Worm (Caenorhabditis elegans) whole organism, L2 larva: ENCODE measurements around the gene dnc-3.

Source experiments
- C34F6.9 ChIP-seq: fragments of 150-350 bp; optimal IDR thresholded peaks from 2 replicates; lab custom pipeline; 2014; ENCODE audit warnings: missing biosample characterization, missing genetic modification characterization
- R02D3.7 ChIP-seq: fragments of 150-350 bp; optimal IDR thresholded peaks from 2 replicates; lab custom pipeline; 2014; ENCODE audit warnings: missing biosample characterization, missing genetic modification characterization
- Y55F3AM.14 ChIP-seq: fragments of 200-800 bp; sonication (Bioruptor generic); optimal IDR thresholded peaks from 2 replicates; lab custom pipeline; 2018; ENCODE audit warnings: mild to moderate bottlenecking, missing genetic modification characterization, missing compliant biosample characterization
- ZK546.5 ChIP-seq: sonication (generic microtip); optimal IDR thresholded peaks from 2 replicates; lab custom pipeline; 2017; ENCODE audit warnings: missing biosample characterization, missing genetic modification characterization
- alr-1 ChIP-seq: fragments of 150-350 bp; optimal IDR thresholded peaks from 2 replicates; lab custom pipeline; 2014; ENCODE audit warnings: missing biosample characterization, missing genetic modification characterization
- aly-2 ChIP-seq: fragments of 150-350 bp; optimal IDR thresholded peaks from 2 replicates; lab custom pipeline; 2014; ENCODE audit warnings: missing biosample characterization, missing genetic modification characterization
- ama-1 ChIP-seq: fragments of 150-350 bp; optimal IDR thresholded peaks from 2 replicates; lab custom pipeline; 2018; ENCODE audit warnings: inconsistent platforms
- blmp-1 ChIP-seq: sonication (generic microtip); optimal IDR thresholded peaks from 2 replicates; lab custom pipeline; 2017; ENCODE audit warnings: missing genetic modification characterization, mild to moderate bottlenecking, missing compliant biosample characterization, antibody characterized with exemption, moderate library complexity; ENCODE audit not compliant: insufficient read depth
- ceh-82 ChIP-seq: fragments of 150-350 bp; optimal IDR thresholded peaks from 2 replicates; lab custom pipeline; 2014; ENCODE audit warnings: missing biosample characterization, missing genetic modification characterization
- crh-2 ChIP-seq: sonication (generic microtip); optimal IDR thresholded peaks from 2 replicates; lab custom pipeline; 2017; ENCODE audit warnings: missing biosample characterization, missing genetic modification characterization
- egl-27 ChIP-seq: sonication (generic microtip); optimal IDR thresholded peaks from 3 replicates; lab custom pipeline; 2017; ENCODE audit warnings: missing biosample characterization, missing genetic modification reagents, missing genetic modification characterization
- elt-1 ChIP-seq: fragments of 150-350 bp; optimal IDR thresholded peaks from 2 replicates; lab custom pipeline; 2014; ENCODE audit warnings: missing biosample characterization, missing genetic modification characterization
- elt-3 ChIP-seq: sonication (generic microtip); optimal IDR thresholded peaks from 2 replicates; lab custom pipeline; 2017; ENCODE audit warnings: missing biosample characterization, missing genetic modification characterization
- fos-1 ChIP-seq: fragments of 150-350 bp; optimal IDR thresholded peaks from 2 replicates; lab custom pipeline; 2014; ENCODE audit warnings: missing biosample characterization, missing genetic modification characterization
- gmeb-1 ChIP-seq: fragments of 150-350 bp; optimal IDR thresholded peaks from 2 replicates; lab custom pipeline; 2014; ENCODE audit warnings: missing biosample characterization, missing genetic modification characterization
- lin-11 ChIP-seq: fragments of 150-350 bp; sonication (generic microtip); optimal IDR thresholded peaks from 2 replicates; lab custom pipeline; 2014; ENCODE audit warnings: missing biosample characterization, missing genetic modification characterization, inconsistent platforms, mixed read lengths
- lin-39 ChIP-seq: fragments of 150-350 bp; optimal IDR thresholded peaks from 2 replicates; lab custom pipeline; 2014; ENCODE audit warnings: missing biosample characterization, missing genetic modification reagents, missing genetic modification characterization
- mdl-1 ChIP-seq, 2 experiments: fragments of 150-350 bp in 1 of 2; sonication (generic microtip) in 1 of 2; optimal IDR thresholded peaks; 2 replicates each; lab custom pipeline; 2017; ENCODE audit warnings: missing biosample characterization in 2 of 2, missing genetic modification characterization in 2 of 2
- nhr-11 ChIP-seq: fragments of 150-350 bp; optimal IDR thresholded peaks from 2 replicates; lab custom pipeline; 2014; ENCODE audit warnings: missing biosample characterization, missing genetic modification characterization
- nhr-12 ChIP-seq: fragments of 150-350 bp; optimal IDR thresholded peaks from 2 replicates; lab custom pipeline; 2014; ENCODE audit warnings: missing biosample characterization, missing genetic modification characterization
- nhr-237 ChIP-seq: fragments of 150-350 bp; optimal IDR thresholded peaks from 2 replicates; lab custom pipeline; 2014; ENCODE audit warnings: missing biosample characterization, missing genetic modification characterization
- nhr-25 ChIP-seq: fragments of 150-350 bp; sonication (generic microtip); optimal IDR thresholded peaks from 3 replicates; lab custom pipeline; 2014; ENCODE audit warnings: missing biosample characterization, missing genetic modification characterization
- nhr-6 ChIP-seq: fragments of 150-350 bp; optimal IDR thresholded peaks from 2 replicates; lab custom pipeline; 2014; ENCODE audit warnings: missing biosample characterization, missing genetic modification characterization
- nhr-77 ChIP-seq: fragments of 150-350 bp; optimal IDR thresholded peaks from 2 replicates; lab custom pipeline; 2014; ENCODE audit warnings: missing biosample characterization, missing genetic modification characterization
- peb-1 ChIP-seq: fragments of 150-350 bp; optimal IDR thresholded peaks from 2 replicates; lab custom pipeline; 2014; ENCODE audit warnings: missing biosample characterization, missing genetic modification characterization
- sem-4 ChIP-seq: fragments of 150-350 bp; optimal IDR thresholded peaks from 2 replicates; lab custom pipeline; 2014; ENCODE audit warnings: missing biosample characterization, missing genetic modification reagents, missing genetic modification characterization
- skn-1 ChIP-seq: sonication (generic microtip); optimal IDR thresholded peaks from 2 replicates; lab custom pipeline; 2017; ENCODE audit warnings: missing biosample characterization, missing genetic modification characterization
- sma-3 ChIP-seq: sonication (generic microtip); optimal IDR thresholded peaks from 2 replicates; lab custom pipeline; 2016; ENCODE audit warnings: missing genetic modification reagents, missing genetic modification characterization, missing compliant biosample characterization
- sma-9 ChIP-seq, 2 experiments: fragments of 150-350 bp in 1 of 2; sonication (generic microtip) in 1 of 2; optimal IDR thresholded peaks; 2 replicates each; lab custom pipeline; 2014 to 2016; ENCODE audit warnings: missing genetic modification characterization in 2 of 2, mild to moderate bottlenecking in 1 of 2, missing biosample characterization in 1 of 2, missing compliant biosample characterization in 1 of 2, missing genetic modification reagents in 1 of 2, moderate library complexity in 1 of 2
- snpc-4 ChIP-seq: fragments of 150-350 bp; optimal IDR thresholded peaks from 2 replicates; lab custom pipeline; 2014; ENCODE audit warnings: missing biosample characterization, missing genetic modification characterization
- unc-62 ChIP-seq: fragments of 150-350 bp; optimal IDR thresholded peaks from 2 replicates; lab custom pipeline; 2014; ENCODE audit warnings: missing biosample characterization, missing genetic modification reagents, missing genetic modification characterization
- zag-1 ChIP-seq: fragments of 150-350 bp; optimal IDR thresholded peaks from 2 replicates; lab custom pipeline; 2014; ENCODE audit warnings: missing biosample characterization, missing genetic modification characterization
- ztf-1 ChIP-seq: fragments of 200-800 bp; sonication (Bioruptor generic); conservative IDR thresholded peaks from 2 replicates; pipeline ENCODE4 v1.3.6; 2022; ENCODE audit warnings: missing genetic modification characterization, missing compliant biosample characterization
- ztf-4 ChIP-seq: fragments of 150-350 bp; optimal IDR thresholded peaks from 2 replicates; lab custom pipeline; 2014; ENCODE audit warnings: missing biosample characterization, missing genetic modification characterization

The dnc-3 gene

DNA sequence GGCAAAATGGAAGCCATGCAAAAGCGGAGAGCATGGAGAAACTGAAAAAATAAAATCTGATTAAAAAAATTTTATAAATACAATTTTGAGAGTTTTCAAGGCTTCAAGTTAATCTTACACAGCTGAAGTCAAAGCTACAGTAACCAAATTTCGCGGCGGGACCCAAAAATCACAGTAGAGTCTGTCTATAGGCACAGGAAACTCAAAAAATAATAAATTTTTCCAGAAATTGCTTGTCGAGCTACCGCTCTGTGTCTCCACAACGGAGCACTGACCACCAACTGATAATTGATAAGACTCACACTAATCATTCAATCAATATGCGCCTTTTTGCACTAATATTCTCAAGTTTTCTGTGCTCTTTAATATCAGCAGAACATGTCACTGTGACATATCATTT is 3.2 kb upstream of the dnc-3 start, which contains the start of gene W10G11.19:
Gene W10G11.19 (plus strand): TSS at position 301 of the 400 bp plus-strand sequence.
- peak; percentile 38 for TF ChIP-seq fos-1 (tag; lab: Kevin White, UChicago)
- TF ChIP-seq sma-9 (GFP tag; optimal IDR thresholded peaks at IDR 0.05; lab: Kevin White, UChicago) = no peak
- no peak for TF ChIP-seq sma-9 (tag; optimal IDR thresholded peaks at IDR 0.05; lab: Kevin White, UChicago)

DNA sequence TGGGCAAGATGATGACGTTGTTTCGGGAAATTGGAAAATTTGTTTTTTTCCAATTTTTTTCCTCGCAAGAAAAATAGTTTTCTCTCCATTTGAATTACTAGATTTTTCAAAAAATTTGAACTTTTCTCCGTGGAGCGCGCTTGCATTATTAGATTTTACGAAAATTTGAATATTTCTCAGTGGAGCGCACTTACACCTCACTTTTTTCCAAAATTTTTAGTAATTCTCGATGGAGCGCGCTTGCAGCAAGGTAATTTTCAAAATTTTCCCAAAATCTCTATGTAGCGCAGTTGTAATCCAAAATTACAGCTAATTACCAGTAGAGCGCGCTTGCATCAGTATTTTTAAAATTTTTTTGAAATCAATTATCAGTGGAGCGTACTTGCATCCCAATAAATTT is 1.1 kb downstream of the dnc-3 start:
- TF ChIP-seq ceh-82 (tag; lab: Kevin White, UChicago) = no peak
- no peak for TF ChIP-seq ZK546.5
- no peak for TF ChIP-seq nhr-25
- no peak for TF ChIP-seq aly-2 (tag; lab: Kevin White, UChicago)
- TF ChIP-seq blmp-1 (tag; lab: Kevin White, UChicago) = no peak
- no peak for TF ChIP-seq ama-1 (lab: Kevin White, UChicago)
- TF ChIP-seq lin-11 (tag; lab: Kevin White, UChicago) = no peak
- TF ChIP-seq nhr-237 (tag; lab: Kevin White, UChicago) = no peak
- TF ChIP-seq nhr-11 (tag; lab: Kevin White, UChicago) = no peak

DNA sequence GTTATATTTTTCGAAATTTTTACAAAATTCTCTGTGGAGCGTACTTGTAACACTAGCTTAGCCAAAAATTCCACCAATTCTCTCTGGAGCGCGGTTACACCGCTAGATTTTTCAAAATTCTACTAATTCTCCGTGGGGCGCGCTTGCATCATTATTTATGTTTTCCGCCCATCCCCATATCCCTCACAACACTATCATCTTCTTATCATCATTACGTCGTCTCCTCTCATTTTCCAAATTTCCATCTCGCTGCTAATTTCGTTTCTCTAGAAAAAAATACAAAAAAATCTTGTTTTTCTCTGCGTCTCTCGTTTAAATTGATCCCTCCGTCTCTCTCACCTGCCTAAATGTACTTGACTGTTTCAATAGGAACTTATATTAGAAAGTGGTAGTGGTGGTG is 1.8 kb downstream of the dnc-3 start:
- TF ChIP-seq fos-1 (tag; lab: Kevin White, UChicago) (no peak), snpc-4 (tag; lab: Kevin White, UChicago) (no peak), sma-3 (GFP tag; lab: Kevin White, UChicago) (peak; percentile 54), nhr-12 (no peak)

DNA sequence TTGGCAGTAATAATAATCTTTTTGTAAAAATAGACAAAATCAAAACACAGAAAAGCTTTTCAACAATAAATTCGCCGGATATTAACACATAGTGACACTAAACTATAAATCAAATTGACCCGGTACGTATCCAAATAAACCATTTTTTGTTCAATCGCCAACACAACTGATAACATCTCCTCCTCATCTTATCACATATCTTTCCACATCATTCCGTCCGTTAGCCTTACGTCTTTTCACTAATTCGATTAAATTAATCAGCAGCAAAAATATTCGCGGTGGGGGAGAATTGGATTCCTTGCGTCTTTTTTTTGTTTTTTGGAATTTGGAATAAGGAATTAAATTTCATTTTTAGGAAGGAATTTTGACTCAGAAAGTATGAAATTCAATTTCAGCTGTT is 3.1 kb downstream of the dnc-3 start:
- TF ChIP-seq egl-27 (tag; lab: Kevin White, UChicago) (no peak), mdl-1 (tag; optimal IDR thresholded peaks at IDR 0.05; lab: Kevin White, UChicago) (no peak), nhr-11 (tag; lab: Kevin White, UChicago) (no peak), unc-62 (GFP tag; lab: Kevin White, UChicago) (no peak), elt-1 (tag; lab: Kevin White, UChicago) (no peak), elt-3 (tag; lab: Kevin White, UChicago) (no peak), Y55F3AM.14 (GFP tag; lab: Kevin White, UChicago) (no peak), peb-1 (tag; lab: Kevin White, UChicago) (no peak), sma-3 (GFP tag; lab: Kevin White, UChicago) (no peak), gmeb-1 (tag; lab: Kevin White, UChicago) (no peak), nhr-237 (tag; lab: Kevin White, UChicago) (no peak), skn-1 (no peak), R02D3.7 (no peak), nhr-12 (no peak)

DNA sequence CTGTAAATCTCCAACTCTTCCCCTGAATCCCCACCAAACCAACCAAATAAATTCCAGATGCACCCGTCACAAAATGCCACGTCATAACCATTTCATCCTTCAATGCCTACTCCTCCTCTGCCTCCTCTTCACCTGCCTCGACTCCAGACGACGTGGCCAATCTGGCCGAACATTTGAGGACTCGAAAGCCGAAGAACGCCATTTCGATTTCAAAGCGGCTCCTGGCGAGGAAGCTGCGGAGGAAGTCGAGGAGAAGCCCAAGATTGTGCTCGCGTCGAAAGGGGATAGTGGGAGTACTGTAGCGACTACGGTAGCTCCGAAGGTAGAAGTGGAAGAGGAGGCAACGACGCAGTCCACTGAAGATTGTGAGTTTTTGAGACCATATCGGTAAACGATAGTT is 3.9 kb downstream of the dnc-3 start, which contains the start of gene lgc-45:
Gene lgc-45 (plus strand): TSS at position 56 of the 400 bp plus-strand sequence.
- no peak for TF ChIP-seq ztf-4
- no peak for TF ChIP-seq crh-2 (tag; lab: Kevin White, UChicago)
- no peak for TF ChIP-seq ceh-82 (tag; lab: Kevin White, UChicago)
- TF ChIP-seq zag-1 (tag; lab: Kevin White, UChicago) = no peak
- no peak for TF ChIP-seq nhr-12

DNA sequence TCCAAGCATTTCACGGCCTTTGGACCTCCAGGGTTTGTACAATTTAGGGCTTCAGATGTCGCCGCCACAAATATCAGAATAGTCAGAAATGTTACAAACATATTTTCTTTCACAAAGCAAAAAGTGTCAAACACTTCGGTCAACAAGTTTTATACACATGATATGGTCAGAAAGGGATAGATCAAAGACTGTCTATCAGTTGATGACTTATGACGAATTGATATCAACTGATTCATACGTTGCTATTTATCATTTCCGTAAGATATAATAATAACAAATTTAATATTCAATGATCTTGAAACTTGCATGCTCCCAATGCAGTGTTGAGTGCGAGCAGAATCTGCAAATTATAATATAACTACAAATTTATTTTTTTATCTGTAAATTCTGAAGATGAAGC is 7.1 kb downstream of the dnc-3 start, which contains the start of gene W10G11.1:
Gene W10G11.1 (minus strand): TSS at position 101 of the 400 bp plus-strand sequence.
- no peak for TF ChIP-seq nhr-6
- TF ChIP-seq alr-1 (tag; lab: Kevin White, UChicago) = no peak
- TF ChIP-seq nhr-77 (tag; lab: Kevin White, UChicago) = no peak
- no peak for TF ChIP-seq C34F6.9
- no peak for TF ChIP-seq skn-1
- no peak for TF ChIP-seq nhr-25
- no peak for TF ChIP-seq sma-9 (GFP tag; optimal IDR thresholded peaks at IDR 0.05; lab: Kevin White, UChicago)
- TF ChIP-seq sma-9 (tag; optimal IDR thresholded peaks at IDR 0.05; lab: Kevin White, UChicago) = no peak
- no peak for TF ChIP-seq fos-1 (tag; lab: Kevin White, UChicago)
- TF ChIP-seq blmp-1 (tag; lab: Kevin White, UChicago) = no peak
- TF ChIP-seq unc-62 (GFP tag; lab: Kevin White, UChicago) = no peak
- no peak for TF ChIP-seq lin-11 (tag; lab: Kevin White, UChicago)
- TF ChIP-seq lin-39 (tag; lab: Kevin White, UChicago) = no peak
- no peak for TF ChIP-seq gmeb-1 (tag; lab: Kevin White, UChicago)
- no peak for TF ChIP-seq aly-2 (tag; lab: Kevin White, UChicago)
- TF ChIP-seq ztf-1 (GFP tag; lab: Robert Waterston, UW) = no peak
- TF ChIP-seq elt-3 (tag; lab: Kevin White, UChicago) = no peak
- TF ChIP-seq sem-4 (tag; lab: Kevin White, UChicago) = no peak
